Worm (Caenorhabditis elegans) whole organism, L4/young adult: ENCODE measurements around the gene F15E6.6.

Experiments
- W03F9.2 ChIP-seq: fragments of 150-350 bp; optimal IDR thresholded peaks from 2 replicates; lab custom pipeline; 2014; ENCODE audit warnings: missing biosample characterization, missing genetic modification characterization
- dao-5 ChIP-seq: sonication (generic microtip); optimal IDR thresholded peaks from 2 replicates; lab custom pipeline; 2016; ENCODE audit warnings: missing genotype, missing genetic modification characterization, moderate library complexity, missing compliant biosample characterization
- him-1 ChIP-seq: sonication (generic microtip); optimal IDR thresholded peaks from 2 replicates; lab custom pipeline; 2016; ENCODE audit warnings: missing genotype, missing genetic modification reagents, missing genetic modification characterization, missing compliant biosample characterization

F15E6.6 gene

DNA sequence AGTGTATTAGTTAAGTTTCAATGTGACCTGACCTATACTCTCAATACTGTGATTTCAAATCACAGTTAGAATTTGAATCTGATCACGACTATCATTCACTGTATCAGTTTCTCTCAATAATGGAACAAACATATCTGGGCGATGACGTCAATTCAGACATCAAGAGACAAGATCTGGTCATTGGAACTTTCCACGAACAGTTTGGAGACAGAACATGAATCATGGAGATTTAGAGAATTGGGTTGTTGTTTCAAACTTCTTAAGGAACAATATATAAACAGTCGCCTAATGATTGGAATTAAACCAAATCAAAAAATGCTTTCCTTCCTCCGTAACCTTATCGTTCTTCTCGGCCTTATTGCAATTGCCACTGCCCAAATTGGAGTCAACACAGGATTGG, 7.3 kb upstream of the F15E6.6 start, which contains the start of gene F15E6.4:
F15E6.4 (plus strand) TSS at position 301 of the 400 bp plus-strand sequence.
- TF ChIP-seq him-1 (tag; lab: Kevin White, UChicago) (no peak), dao-5 (tag; lab: Kevin White, UChicago) (no peak), W03F9.2 (tag; lab: Kevin White, UChicago) (no peak)

DNA sequence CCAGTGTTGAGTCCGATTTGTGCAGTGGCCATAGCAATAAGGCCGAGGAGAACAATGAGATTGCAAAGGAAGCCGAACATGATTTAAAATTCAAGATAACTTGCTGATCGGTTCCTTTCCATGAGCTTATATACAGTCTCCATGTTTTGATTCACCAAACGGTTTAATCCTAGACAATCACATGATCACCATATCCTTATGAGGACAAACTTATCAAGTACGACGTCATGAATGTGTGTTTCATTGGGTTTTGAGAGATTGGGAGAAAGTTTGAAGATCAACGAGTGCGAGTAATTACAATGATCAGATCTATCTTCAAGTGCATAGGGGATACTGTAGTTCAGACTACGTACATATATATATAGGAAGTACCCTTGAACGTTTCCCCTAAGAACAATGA, 6.6 kb upstream of the F15E6.6 start, which contains the start of gene dct-7:
dct-7 (minus strand) TSS at position 101 of the 400 bp plus-strand sequence.
- no peak for TF ChIP-seq W03F9.2 (tag; lab: Kevin White, UChicago)
- TF ChIP-seq dao-5 (tag; lab: Kevin White, UChicago): no peak

DNA sequence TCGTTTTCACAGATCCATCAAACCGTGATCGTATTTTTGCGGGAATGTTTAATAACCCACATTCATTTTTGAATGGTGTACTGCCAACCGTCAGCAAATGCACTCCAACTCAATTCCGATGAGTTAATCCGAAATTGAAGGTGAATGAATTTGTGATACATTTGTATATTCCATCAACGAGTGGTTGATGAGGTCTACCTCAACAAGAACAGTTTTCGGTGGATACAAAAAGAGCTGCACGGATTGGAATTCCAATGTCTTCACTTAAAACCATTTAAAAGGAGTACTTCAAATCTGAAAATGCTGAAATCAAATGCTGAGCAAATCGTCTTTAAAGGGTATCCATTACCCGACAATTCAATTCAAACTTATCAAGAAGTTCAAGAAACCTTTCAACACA, 5.3 kb upstream of the F15E6.6 start, which contains the start of gene F15E6.5:
F15E6.5 (plus strand) TSS at position 301 of the 400 bp plus-strand sequence.
- TF ChIP-seq W03F9.2 (tag; lab: Kevin White, UChicago): no peak
- no peak for TF ChIP-seq dao-5 (tag; lab: Kevin White, UChicago)
- TF ChIP-seq him-1 (tag; lab: Kevin White, UChicago): no peak

ce11 chrIV:4288332-4288731, 4.4 kb upstream of the F15E6.6 start, which contains the start of gene srv-4:
TSS of gene srv-4 (minus strand) at chrIV:4288432.
- TF ChIP-seq him-1 (tag; lab: Kevin White, UChicago) (no peak), dao-5 (tag; lab: Kevin White, UChicago) (no peak), W03F9.2 (tag; lab: Kevin White, UChicago) (no peak)

DNA sequence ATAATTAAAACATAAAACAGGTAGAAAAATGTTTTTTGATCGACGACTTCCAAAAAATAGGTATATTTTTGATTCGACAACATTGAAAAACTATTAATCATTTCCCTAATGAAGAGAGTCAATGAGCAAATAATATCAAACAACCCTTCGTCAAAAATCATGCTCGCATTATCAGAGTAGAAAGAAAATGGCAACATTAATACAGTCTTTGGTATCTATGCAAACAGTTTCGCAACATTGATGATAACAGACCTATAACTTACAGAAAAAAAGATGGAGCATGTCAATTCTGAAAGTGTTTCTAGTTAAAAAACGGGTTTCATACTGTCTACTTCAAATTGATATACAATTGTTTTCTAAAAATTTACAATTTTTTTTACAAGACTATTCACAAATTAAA, 1.1 kb upstream of the F15E6.6 start:
- TF ChIP-seq W03F9.2 (tag; lab: Kevin White, UChicago): no peak
- no peak for TF ChIP-seq dao-5 (tag; lab: Kevin White, UChicago)
- no peak for TF ChIP-seq him-1 (tag; lab: Kevin White, UChicago)

- TF ChIP-seq dao-5 (tag; lab: Kevin White, UChicago) (no peak), W03F9.2 (tag; lab: Kevin White, UChicago) (no peak), him-1 (tag; lab: Kevin White, UChicago) (no peak)
Observed at ce11 chrIV:4277694-4278093, 6.2 kb downstream of the F15E6.6 start, which contains the start of gene nhr-78. TSS of gene nhr-78 (minus strand) at chrIV:4277875.

- TF ChIP-seq dao-5 (tag; lab: Kevin White, UChicago): no peak
- no peak for TF ChIP-seq him-1 (tag; lab: Kevin White, UChicago)
- TF ChIP-seq W03F9.2 (tag; lab: Kevin White, UChicago): no peak
Observed at ce11 chrIV:4272167-4272566, 11.8 kb downstream of the F15E6.6 start, which contains the start of gene F36A4.1. TSS of gene F36A4.1 (plus strand) at chrIV:4272467.

DNA sequence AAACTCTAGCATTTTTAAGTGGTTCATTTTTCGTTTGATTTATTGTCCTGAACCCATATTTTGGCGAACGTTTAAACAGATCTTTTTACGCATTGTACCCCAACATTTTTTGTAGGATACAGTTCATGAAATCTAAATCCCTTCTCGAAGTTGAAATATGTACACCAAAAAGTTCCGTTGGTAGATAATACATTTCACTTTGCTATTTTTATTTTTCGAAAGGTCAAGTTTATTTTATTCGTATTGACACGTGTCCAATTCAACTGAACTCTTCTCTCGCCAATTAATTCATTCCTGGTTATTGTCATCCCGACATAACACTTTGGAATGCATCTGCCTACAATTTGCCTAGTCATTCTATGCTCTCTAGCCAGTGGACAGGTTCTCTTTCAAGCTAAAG, 13.0 kb downstream of the F15E6.6 start, which contains the start of gene F36A4.2:
F36A4.2 (plus strand) TSS at position 301 of the 400 bp plus-strand sequence.
- TF ChIP-seq him-1 (tag; lab: Kevin White, UChicago) (no peak), dao-5 (tag; lab: Kevin White, UChicago) (no peak), W03F9.2 (tag; lab: Kevin White, UChicago) (no peak)

DNA sequence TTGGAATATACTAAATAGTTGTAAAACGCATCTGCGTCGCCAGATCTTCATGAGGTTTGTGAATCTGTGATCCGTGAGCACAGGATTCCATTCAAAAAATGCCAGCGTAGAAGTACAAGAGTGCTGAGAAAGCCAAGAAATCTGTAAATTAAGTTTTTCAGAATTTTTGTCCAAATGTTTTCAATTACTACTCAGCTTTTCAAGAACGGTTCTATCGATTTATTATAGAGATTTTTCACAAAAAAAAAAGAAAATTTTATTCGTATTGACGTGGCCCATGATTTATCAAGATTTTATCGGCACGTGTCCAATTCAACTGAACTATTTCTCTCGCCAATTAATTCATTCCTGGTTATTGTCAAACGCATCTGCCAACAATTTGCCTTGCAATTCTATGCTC, 14.6 kb downstream of the F15E6.6 start, which contains the start of gene F36A4.3:
F36A4.3 (plus strand) TSS at position 301 of the 400 bp plus-strand sequence.
- TF ChIP-seq dao-5 (tag; lab: Kevin White, UChicago) (no peak), him-1 (tag; lab: Kevin White, UChicago) (no peak)

ce11 chrIV:4267320-4267719, 16.6 kb downstream of the F15E6.6 start, which contains the start of gene F36A4.4:
TSS of gene F36A4.4 (plus strand) at chrIV:4267620.
- TF ChIP-seq dao-5 (tag; lab: Kevin White, UChicago): no peak
- no peak for TF ChIP-seq W03F9.2 (tag; lab: Kevin White, UChicago)
- TF ChIP-seq him-1 (tag; lab: Kevin White, UChicago): no peak

DNA sequence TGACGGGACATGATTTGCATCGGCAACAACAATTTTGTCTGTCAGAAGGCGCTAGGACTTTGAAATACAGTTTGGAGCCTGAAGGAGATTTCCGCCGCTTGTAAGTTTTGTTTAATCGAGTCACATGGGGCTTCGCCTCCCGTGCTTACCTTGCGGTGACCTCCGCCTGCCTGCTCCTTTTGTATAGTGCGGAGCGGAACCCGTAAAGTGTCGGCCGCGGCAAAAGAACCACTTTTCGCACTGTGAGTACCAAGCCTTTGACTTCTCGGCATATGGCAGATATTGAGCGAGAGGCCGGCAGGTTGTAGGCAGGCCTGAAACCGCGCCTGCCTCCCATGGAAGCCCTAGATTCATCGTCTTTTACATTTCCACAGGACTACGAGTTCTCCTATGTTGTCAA, 18.0 kb downstream of the F15E6.6 start:
- TF ChIP-seq him-1 (tag; lab: Kevin White, UChicago) (no peak), W03F9.2 (tag; lab: Kevin White, UChicago) (no peak), dao-5 (tag; lab: Kevin White, UChicago) (no peak)

DNA sequence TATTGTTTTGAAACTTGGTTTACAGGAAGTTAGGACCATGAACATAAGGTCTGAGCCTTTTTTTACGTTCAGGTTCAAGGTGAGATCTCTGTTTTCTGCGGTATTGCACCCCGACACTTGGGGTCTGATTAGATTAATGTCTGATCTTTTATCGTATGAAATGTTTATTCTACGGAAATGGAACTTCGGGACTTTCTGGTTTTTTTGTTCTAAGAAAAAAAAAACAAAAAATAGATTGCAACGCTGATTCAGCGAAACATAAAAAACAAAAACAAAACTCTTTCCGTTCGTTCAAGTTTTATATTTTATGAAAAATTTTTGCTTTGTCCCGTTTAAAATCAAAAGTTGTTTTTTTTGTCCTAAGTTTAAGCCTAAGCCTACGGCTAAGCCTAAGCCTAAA, 18.7 kb downstream of the F15E6.6 start, which contains the start of gene F36A4.5:
F36A4.5 (plus strand) TSS at position 301 of the 400 bp plus-strand sequence.
- TF ChIP-seq him-1 (tag; lab: Kevin White, UChicago) (no peak), dao-5 (tag; lab: Kevin White, UChicago) (no peak), W03F9.2 (tag; lab: Kevin White, UChicago) (no peak)

DNA sequence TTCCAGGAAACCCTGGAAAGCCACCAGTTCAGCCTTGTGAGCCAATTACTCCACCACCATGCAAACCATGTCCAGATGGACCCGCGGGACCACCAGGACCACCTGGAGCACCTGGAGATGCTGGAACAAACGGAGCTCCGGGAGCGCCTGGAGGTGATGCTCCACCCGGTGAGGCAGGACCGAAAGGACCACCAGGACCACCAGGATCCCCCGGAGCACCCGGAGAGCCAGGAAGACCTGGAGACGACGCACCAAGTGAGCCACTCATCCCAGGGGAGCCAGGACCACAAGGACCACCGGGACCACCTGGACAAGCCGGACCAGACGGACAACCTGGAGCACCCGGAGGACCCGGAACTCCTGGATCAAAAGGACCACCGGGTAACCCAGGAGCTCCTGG, 19.3 kb downstream of the F15E6.6 start:
- TF ChIP-seq W03F9.2 (tag; lab: Kevin White, UChicago) (no peak), dao-5 (tag; lab: Kevin White, UChicago) (no peak), him-1 (tag; lab: Kevin White, UChicago) (no peak)

DNA sequence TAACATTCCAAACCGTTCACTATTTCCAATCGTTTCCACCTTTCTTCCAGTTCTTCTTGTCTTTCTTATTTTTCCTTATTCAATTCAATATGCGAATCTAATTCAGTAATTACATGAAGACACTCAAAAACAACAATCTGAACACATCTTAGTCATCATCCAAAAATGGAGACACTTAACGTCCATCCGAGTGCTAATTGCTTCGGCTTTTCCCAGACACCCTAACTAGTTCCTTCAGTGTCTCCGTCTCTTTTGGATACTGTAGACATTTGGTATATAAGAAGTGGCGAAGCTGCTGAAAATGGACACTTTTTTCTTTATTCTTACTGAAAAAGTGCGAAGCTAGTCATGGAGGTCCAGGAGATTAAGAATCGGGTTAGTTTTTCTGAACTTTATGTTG, 20.9 kb downstream of the F15E6.6 start, which contains the start of gene col-33:
col-33 (plus strand) TSS at position 301 of the 400 bp plus-strand sequence.
- TF ChIP-seq W03F9.2 (tag; lab: Kevin White, UChicago) (no peak), him-1 (tag; lab: Kevin White, UChicago) (no peak), dao-5 (tag; lab: Kevin White, UChicago) (no peak)
